Fruit fly (Drosophila melanogaster) whole organism, pupa: ENCODE results near the gene CG8541.

Experiments used
- CG10348 ChIP-seq: fragments of 200-800 bp; sonication (Bioruptor generic); IDR thresholded peaks from 2 replicates; pipeline ENCODE4 v1.3.6; 2022; ENCODE audit warnings: missing biosample characterization, missing genetic modification characterization
- CG12605 ChIP-seq: fragments of 200-800 bp; sonication (Bioruptor generic); IDR thresholded peaks from 2 replicates; pipeline ENCODE4 v1.3.6; 2022; ENCODE audit warnings: missing biosample characterization, missing genetic modification characterization
- CG13204 ChIP-seq: fragments of 200-800 bp; sonication (Bioruptor generic); optimal IDR thresholded peaks from 2 replicates; lab custom pipeline; 2018; ENCODE audit warnings: missing biosample characterization, mild to moderate bottlenecking, missing genetic modification characterization, moderate library complexity
- CG15710 ChIP-seq: fragments of 200-800 bp; sonication (Bioruptor generic); optimal IDR thresholded peaks from 2 replicates; lab custom pipeline; 2018; ENCODE audit warnings: missing biosample characterization, mild to moderate bottlenecking, missing genetic modification characterization, moderate library complexity
- CG34367 ChIP-seq: fragments of 200-800 bp; sonication (Bioruptor generic); optimal IDR thresholded peaks from 2 replicates; lab custom pipeline; 2018; ENCODE audit warnings: missing biosample characterization, mild to moderate bottlenecking, missing genetic modification characterization
- CG4496 ChIP-seq: fragments of 200-800 bp; sonication (Bioruptor generic); IDR thresholded peaks from 3 replicates; pipeline ENCODE4 v1.3.6; 2022; ENCODE audit warnings: missing biosample characterization, missing genetic modification characterization
- CG8159 ChIP-seq: fragments of 200-800 bp; sonication (Bioruptor generic); optimal IDR thresholded peaks from 3 replicates; lab custom pipeline; 2018; ENCODE audit warnings: missing biosample characterization, mild to moderate bottlenecking, missing genetic modification characterization, moderate library complexity
- CG8301 ChIP-seq: fragments of 200-800 bp; sonication (Bioruptor generic); optimal IDR thresholded peaks from 2 replicates; lab custom pipeline; 2018; ENCODE audit warnings: missing biosample characterization, mild to moderate bottlenecking, missing genetic modification characterization
- D1 ChIP-seq: fragments of 200-800 bp; sonication (Bioruptor generic); optimal IDR thresholded peaks from 2 replicates; lab custom pipeline; 2018; ENCODE audit warnings: missing biosample characterization, mild to moderate bottlenecking, missing genetic modification characterization, moderate library complexity
- Ets98B ChIP-seq: fragments of 200-800 bp; sonication (Bioruptor generic); IDR thresholded peaks from 2 replicates; pipeline ENCODE4 v1.3.6; 2022; ENCODE audit warnings: missing biosample characterization, missing genetic modification characterization
- Pif1B ChIP-seq: fragments of 200-800 bp; sonication (Bioruptor generic); optimal IDR thresholded peaks from 3 replicates; lab custom pipeline; 2016; ENCODE audit warnings: missing biosample characterization, missing genetic modification characterization
- fd96Ca ChIP-seq: fragments of 200-800 bp; sonication (Bioruptor generic); IDR thresholded peaks from 3 replicates; pipeline ENCODE4 v1.3.6; 2022; ENCODE audit warnings: missing biosample characterization, missing genetic modification characterization
- gl ChIP-seq: fragments of 200-800 bp; sonication (Bioruptor generic); optimal IDR thresholded peaks from 2 replicates; lab custom pipeline; 2018; ENCODE audit warnings: missing biosample characterization, mild to moderate bottlenecking, missing genetic modification characterization

DNA sequence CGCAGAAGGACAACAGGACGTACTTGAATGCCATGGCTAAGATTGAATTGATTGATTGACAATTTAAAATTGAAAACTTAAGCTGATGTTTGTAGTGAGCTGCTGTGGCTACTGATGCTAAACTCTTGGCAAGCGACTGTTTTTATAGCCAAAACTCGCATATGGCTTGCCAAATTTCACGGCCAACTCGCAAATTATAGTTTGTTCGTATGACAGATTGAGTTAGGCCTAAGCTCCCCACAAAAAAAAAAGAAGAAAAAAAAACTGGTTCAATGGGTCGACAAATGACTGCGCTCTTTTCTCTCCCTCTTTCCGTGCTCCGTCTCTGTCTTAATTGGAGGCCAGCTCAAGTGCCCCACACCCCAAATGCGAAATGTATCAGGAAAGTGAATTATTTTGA, 1.2 kb upstream of the CG8541 start, which contains the start of gene CG8543:
- no peak for TF ChIP-seq gl
- TF ChIP-seq Pif1B (GFP tag; lab: Kevin White, UChicago), result no peak
- TF ChIP-seq CG4496 (GFP tag; lab: Robert Waterston, UW), result no peak
- no peak for TF ChIP-seq CG15710 (tag; lab: Kevin White, UChicago)
- TF ChIP-seq CG10348 (GFP tag; lab: Robert Waterston, UW), result no peak
- TF ChIP-seq Ets98B (GFP tag; lab: Robert Waterston, UW), result no peak
- TF ChIP-seq fd96Ca (GFP tag; lab: Robert Waterston, UW), result no peak
- no peak for TF ChIP-seq CG13204 (GFP tag; lab: Kevin White, UChicago)
- TF ChIP-seq CG8301 (tag; lab: Kevin White, UChicago), result no peak
- no peak for TF ChIP-seq CG8159 (tag; lab: Kevin White, UChicago)
- TF ChIP-seq D1 (tag; lab: Kevin White, UChicago), result no peak
- TF ChIP-seq CG34367 (tag; lab: Kevin White, UChicago), result no peak
- TF ChIP-seq CG12605 (GFP tag; lab: Robert Waterston, UW), result no peak
